Worm (Caenorhabditis elegans) whole organism, L4 larva: Measurements from ENCODE around the gene T13G4.1.

Experiments
- Y48G9A.11 ChIP-seq: fragments of 200-800 bp; sonication (Bioruptor generic); IDR thresholded peaks from 2 replicates; pipeline ENCODE4 v1.3.6; 2022; ENCODE audit warnings: missing genetic modification reagents, missing genetic modification characterization, missing compliant biosample characterization
- ZK337.2 ChIP-seq: fragments of 200-800 bp; sonication (Bioruptor generic); IDR thresholded peaks from 2 replicates; pipeline ENCODE4 v1.3.6; 2022; ENCODE audit warnings: missing genetic modification reagents, missing genetic modification characterization, missing compliant biosample characterization
- ZK546.5 ChIP-seq, 2 experiments: sonication (generic microtip); optimal IDR thresholded peaks; 2 replicates each; lab custom pipeline; 2017; ENCODE audit warnings: missing biosample characterization in 2 of 2, missing genetic modification characterization in 2 of 2
- attf-4 ChIP-seq: sonication (generic microtip); optimal IDR thresholded peaks from 3 replicates; lab custom pipeline; 2017; ENCODE audit warnings: missing biosample characterization, missing genetic modification characterization
- ceh-20 ChIP-seq: fragments of 200-800 bp; sonication (Bioruptor generic); IDR thresholded peaks from 2 replicates; pipeline ENCODE4 v1.3.6; 2022; ENCODE audit warnings: missing genetic modification reagents, missing genetic modification characterization, missing compliant biosample characterization
- ceh-44 ChIP-seq: fragments of 200-800 bp; sonication (Bioruptor generic); IDR thresholded peaks from 2 replicates; pipeline ENCODE4 v1.3.6; 2022; ENCODE audit warnings: missing genetic modification reagents, missing genetic modification characterization, missing compliant biosample characterization
- ceh-62 ChIP-seq: sonication (generic microtip); optimal IDR thresholded peaks from 2 replicates; lab custom pipeline; 2017; ENCODE audit warnings: missing biosample characterization, missing genetic modification characterization
- cey-2 ChIP-seq: sonication (generic microtip); optimal IDR thresholded peaks from 3 replicates; lab custom pipeline; 2017; ENCODE audit warnings: missing genetic modification characterization, mild to moderate bottlenecking, missing compliant biosample characterization, antibody characterized with exemption, borderline replicate concordance; ENCODE audit not compliant: insufficient read depth
- ctbp-1 ChIP-seq: fragments of 200-800 bp; sonication (Bioruptor generic); IDR thresholded peaks from 2 replicates; pipeline ENCODE4 v1.3.6; 2022; ENCODE audit warnings: missing genetic modification reagents, missing genetic modification characterization, missing compliant biosample characterization
- dpl-1 ChIP-seq: fragments of 150-350 bp; optimal IDR thresholded peaks from 2 replicates; lab custom pipeline; 2014; ENCODE audit warnings: missing biosample characterization, missing genetic modification reagents, missing genetic modification characterization
- dve-1 ChIP-seq: sonication (generic microtip); optimal IDR thresholded peaks from 2 replicates; lab custom pipeline; 2017; ENCODE audit warnings: antibody characterized with exemption, mild to moderate bottlenecking, missing genetic modification characterization, missing compliant biosample characterization; ENCODE audit not compliant: insufficient read depth
- egl-27 ChIP-seq: sonication (generic microtip); optimal IDR thresholded peaks from 3 replicates; lab custom pipeline; 2017; ENCODE audit warnings: missing biosample characterization, missing genetic modification reagents, missing genetic modification characterization
- egl-43 ChIP-seq: fragments of 200-800 bp; sonication (Bioruptor generic); IDR thresholded peaks from 2 replicates; pipeline ENCODE4 v1.3.6; 2022; ENCODE audit warnings: missing genetic modification reagents, missing genetic modification characterization, missing compliant biosample characterization
- fkh-10 ChIP-seq: fragments of 150-350 bp; optimal IDR thresholded peaks from 2 replicates; lab custom pipeline; 2014; ENCODE audit warnings: missing biosample characterization, missing genetic modification reagents, missing genetic modification characterization
- hif-1 ChIP-seq, 2 experiments: sonication (generic microtip); optimal IDR thresholded peaks; 2 replicates each; lab custom pipeline; 2016 to 2017; ENCODE audit warnings: missing compliant biosample characterization in 2 of 2, missing genetic modification characterization in 2 of 2, missing genetic modification reagents in 2 of 2, missing genotype in 2 of 2, mild to moderate bottlenecking in 1 of 2
- lim-7 ChIP-seq: fragments of 200-800 bp; sonication (Bioruptor generic); IDR thresholded peaks from 2 replicates; pipeline ENCODE4 v1.3.6; 2022; ENCODE audit warnings: missing genetic modification characterization, missing compliant biosample characterization
- lin-1 ChIP-seq: fragments of 200-800 bp; sonication (Bioruptor generic); IDR thresholded peaks from 2 replicates; pipeline ENCODE4 v1.3.6; 2022; ENCODE audit warnings: missing genetic modification reagents, missing genetic modification characterization, missing compliant biosample characterization
- lsy-2 ChIP-seq, 2 experiments: fragments of 150-350 bp in 1 of 2; sonication (generic microtip) in 1 of 2; optimal IDR thresholded peaks; 2 replicates each; lab custom pipeline; 2014 to 2017; ENCODE audit warnings: missing biosample characterization in 2 of 2, missing genetic modification characterization in 2 of 2
- madf-5 ChIP-seq, 2 experiments: fragments of 200-800 bp; sonication (Bioruptor generic); IDR thresholded peaks; 2 replicates each; pipeline ENCODE4 v1.3.6; 2022; ENCODE audit warnings: missing compliant biosample characterization in 2 of 2, missing genetic modification characterization in 2 of 2
- mdt-29 ChIP-seq: fragments of 200-800 bp; sonication (Bioruptor generic); IDR thresholded peaks from 2 replicates; pipeline ENCODE4 v1.3.6; 2022; ENCODE audit warnings: missing genetic modification reagents, missing genetic modification characterization, missing compliant biosample characterization
- mep-1 ChIP-seq: fragments of 150-350 bp; sonication (generic microtip); optimal IDR thresholded peaks from 3 replicates; lab custom pipeline; 2014; ENCODE audit warnings: missing biosample characterization, missing genetic modification characterization
- mes-2 ChIP-seq: sonication (generic microtip); optimal IDR thresholded peaks from 2 replicates; lab custom pipeline; 2016; ENCODE audit warnings: missing genotype, mild to moderate bottlenecking, missing genetic modification characterization, missing compliant biosample characterization; ENCODE audit not compliant: poor library complexity, severe bottlenecking
- mxl-3 ChIP-seq: fragments of 200-800 bp; sonication (Bioruptor generic); optimal IDR thresholded peaks from 2 replicates; lab custom pipeline; 2018; ENCODE audit warnings: mild to moderate bottlenecking, missing genetic modification characterization, missing compliant biosample characterization
- nhr-102 ChIP-seq: sonication (generic microtip); optimal IDR thresholded peaks from 2 replicates; lab custom pipeline; 2016; ENCODE audit warnings: mild to moderate bottlenecking, missing genetic modification characterization, moderate library complexity, missing compliant biosample characterization
- nhr-28 ChIP-seq: fragments of 150-350 bp; optimal IDR thresholded peaks from 2 replicates; lab custom pipeline; 2014; ENCODE audit warnings: missing biosample characterization, missing genetic modification characterization
- nhr-6 ChIP-seq: fragments of 150-350 bp; optimal IDR thresholded peaks from 2 replicates; lab custom pipeline; 2014; ENCODE audit warnings: missing biosample characterization, missing genetic modification characterization
- nhr-77 ChIP-seq: fragments of 150-350 bp; optimal IDR thresholded peaks from 2 replicates; lab custom pipeline; 2014; ENCODE audit warnings: missing biosample characterization, missing genetic modification characterization
- pha-4 ChIP-seq, 2 experiments: fragments of 150-350 bp in 1 of 2; fragments of 200-800 bp in 1 of 2; sonication (Bioruptor generic) in 1 of 2; IDR thresholded peaks in 1 of 2; optimal IDR thresholded peaks in 1 of 2; 2 replicates each; pipeline versions ENCODE4 v1.3.6 to Lab custom; 2014 to 2022; ENCODE audit warnings: missing genetic modification characterization in 2 of 2, missing genetic modification reagents in 2 of 2, missing biosample characterization in 1 of 2, missing compliant biosample characterization in 1 of 2
- pqm-1 ChIP-seq: sonication (generic microtip); optimal IDR thresholded peaks from 2 replicates; lab custom pipeline; 2017; ENCODE audit warnings: missing biosample characterization, missing genetic modification characterization
- saeg-2 ChIP-seq: fragments of 200-800 bp; sonication (Bioruptor generic); IDR thresholded peaks from 2 replicates; pipeline ENCODE4 v1.3.6; 2022; ENCODE audit warnings: missing genetic modification reagents, missing genetic modification characterization, missing compliant biosample characterization
- sdz-12 ChIP-seq: fragments of 200-800 bp; sonication (Bioruptor generic); optimal IDR thresholded peaks from 2 replicates; lab custom pipeline; 2018; ENCODE audit warnings: mild to moderate bottlenecking, missing genetic modification characterization, missing compliant biosample characterization
- skn-1 ChIP-seq: fragments of 150-350 bp; optimal IDR thresholded peaks from 2 replicates; lab custom pipeline; 2014; ENCODE audit warnings: missing biosample characterization, missing genetic modification characterization
- snpc-1.2 ChIP-seq: fragments of 200-800 bp; sonication (Bioruptor generic); IDR thresholded peaks from 2 replicates; pipeline ENCODE4 v1.3.6; 2022; ENCODE audit warnings: missing genetic modification reagents, missing genetic modification characterization, missing compliant biosample characterization
- spr-3 ChIP-seq: fragments of 200-800 bp; sonication (Bioruptor generic); optimal IDR thresholded peaks from 2 replicates; lab custom pipeline; 2018; ENCODE audit warnings: mild to moderate bottlenecking, missing genetic modification characterization, missing compliant biosample characterization
- tag-97 ChIP-seq: fragments of 200-800 bp; sonication (Bioruptor generic); IDR thresholded peaks from 2 replicates; pipeline ENCODE4 v1.3.6; 2022; ENCODE audit warnings: missing genetic modification characterization, missing compliant biosample characterization
- vab-7 ChIP-seq: fragments of 200-800 bp; sonication (Bioruptor generic); IDR thresholded peaks from 2 replicates; pipeline ENCODE4 v1.3.6; 2022; ENCODE audit warnings: missing genetic modification reagents, missing genetic modification characterization, missing compliant biosample characterization
- zip-11 ChIP-seq: fragments of 200-800 bp; sonication (Bioruptor generic); IDR thresholded peaks from 2 replicates; pipeline ENCODE4 v1.3.6; 2022; ENCODE audit warnings: missing genetic modification characterization, missing compliant biosample characterization

T13G4.1 gene

DNA sequence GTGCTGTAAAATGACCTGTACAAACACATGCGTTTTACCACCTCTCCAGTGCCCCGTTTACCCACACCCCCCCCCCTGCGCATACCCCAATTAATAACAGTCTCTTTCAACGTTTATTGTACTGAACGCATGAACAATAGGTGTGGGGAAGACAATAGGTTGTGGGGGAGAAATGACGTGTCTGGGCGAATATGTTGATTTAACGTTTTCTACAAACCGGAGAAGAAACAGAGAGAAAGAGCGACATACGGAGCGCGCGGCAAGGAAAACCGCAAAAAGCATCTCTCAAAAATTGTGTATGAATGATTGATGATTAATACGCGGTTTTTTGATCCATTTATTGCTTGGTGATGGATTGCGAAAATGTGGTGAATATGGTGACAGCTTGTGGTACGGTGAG is 30.9 kb downstream of the T13G4.1 start:
- TF ChIP-seq dve-1 (tag; lab: Kevin White, UChicago): peak; percentile 1
- no peak for TF ChIP-seq fkh-10 (GFP tag; lab: Kevin White, UChicago)
- no peak for TF ChIP-seq ZK546.5 (tag; optimal IDR thresholded peaks at IDR 0.05; lab: Kevin White, UChicago)
- no peak for TF ChIP-seq nhr-102
- TF ChIP-seq nhr-6 (tag; lab: Kevin White, UChicago): peak; percentile 21

DNA sequence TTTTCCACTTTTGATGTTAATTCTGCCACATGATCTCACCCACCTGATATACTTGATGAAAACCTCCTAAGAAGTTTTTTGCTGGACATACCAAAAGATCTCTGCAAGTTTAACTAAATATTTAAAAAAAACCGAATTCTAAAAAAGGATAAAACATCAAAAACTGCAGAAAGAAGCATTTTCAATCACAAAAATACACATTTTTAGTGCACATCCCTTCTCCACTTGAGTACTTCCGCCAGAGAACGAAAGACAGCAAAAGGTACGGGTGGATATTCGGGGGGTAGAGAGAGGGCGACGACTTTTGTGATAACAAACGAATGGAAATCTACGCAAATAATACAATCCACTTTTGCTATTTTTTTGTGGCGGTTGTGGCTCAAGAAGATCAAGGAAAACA is 37.7 kb downstream of the T13G4.1 start, which contains the start of gene C46H3.2:
Gene C46H3.2 (minus strand): TSS at position 101 of the 400 bp plus-strand sequence.
- TF ChIP-seq sdz-12 (GFP tag; lab: Kevin White, UChicago) (no peak), ZK337.2 (GFP tag; lab: Robert Waterston, UW) (no peak), egl-27 (tag; lab: Kevin White, UChicago) (no peak), attf-4 (tag; lab: Kevin White, UChicago) (no peak), cey-2 (tag; lab: Kevin White, UChicago) (no peak), lim-7 (GFP tag; lab: Robert Waterston, UW) (no peak), ceh-20 (GFP tag; lab: Robert Waterston, UW) (no peak)

DNA sequence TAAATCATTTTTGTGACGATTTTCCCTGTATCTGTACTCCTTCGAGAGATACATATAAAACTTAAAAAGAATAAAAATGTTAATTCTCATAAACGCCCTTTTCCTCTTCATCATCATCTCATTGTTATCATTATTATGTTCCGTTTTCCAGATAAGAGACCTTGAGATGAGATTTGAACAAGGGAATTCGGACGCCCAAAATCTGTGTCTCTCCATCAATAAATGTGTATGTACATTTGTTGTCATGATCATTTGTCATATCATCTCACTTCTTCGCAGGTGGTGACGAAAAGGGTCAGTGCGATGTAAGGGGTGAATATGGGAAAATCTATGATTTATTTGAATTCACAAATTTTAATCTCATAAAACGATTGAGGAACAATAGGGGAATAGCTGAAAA is 39.1 kb downstream of the T13G4.1 start:
- peak; percentile 17 for TF ChIP-seq nhr-28
- no peak for TF ChIP-seq egl-43

DNA sequence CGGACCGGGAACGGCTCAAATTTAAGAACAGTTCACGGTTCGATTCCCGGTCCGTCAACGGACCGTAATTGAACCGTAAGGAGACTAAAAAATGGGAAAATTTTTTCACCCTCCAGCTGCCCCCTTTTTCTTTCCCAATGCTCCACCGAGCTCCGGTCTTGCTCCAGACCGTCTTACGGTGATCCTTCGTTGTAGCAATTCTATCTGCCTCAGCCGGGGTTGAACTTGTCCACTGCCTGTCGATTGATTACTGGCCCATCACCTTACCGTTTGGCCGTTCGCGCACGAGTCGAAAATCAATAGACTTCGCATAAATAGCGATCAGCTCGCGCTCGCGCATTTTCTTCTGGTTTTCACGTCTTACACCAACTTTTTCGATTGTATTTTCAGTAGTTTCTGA is 40.9 kb downstream of the T13G4.1 start:
- TF ChIP-seq snpc-1.2 (peak; percentile 68), Y48G9A.11 (GFP tag; lab: Robert Waterston, UW) (0 out of 2 replicates have a peak, but pooled peaks have one; percentile 13), egl-43 (peak; percentile 68), vab-7 (GFP tag; lab: Robert Waterston, UW) (0 out of 2 replicates have a peak, but pooled peaks have one; percentile 21), ceh-44 (GFP tag; lab: Robert Waterston, UW) (0 out of 2 replicates have a peak, but pooled peaks have one; percentile 18)

- TF ChIP-seq lim-7 (GFP tag; lab: Robert Waterston, UW) (no peak), dve-1 (tag; lab: Kevin White, UChicago) (no peak), saeg-2 (GFP tag; lab: Robert Waterston, UW) (no peak), nhr-6 (tag; lab: Kevin White, UChicago) (no peak), zip-11 (GFP tag; lab: Robert Waterston, UW) (no peak), mes-2 (no peak), lin-1 (no peak), pqm-1 (no peak)
These were observed 45.9 kb downstream of the T13G4.1 start, which contains the start of gene C25G6.3 for ce11 chrX:1238803-1239202. Gene C25G6.3 (minus strand): TSS chrX:1238903.

ce11 chrX:1242763-1243162 is 49.8 kb downstream of the T13G4.1 start:
- TF ChIP-seq skn-1 (tag; lab: Kevin White, UChicago) (no peak), nhr-77 (tag; lab: Kevin White, UChicago) (no peak), hif-1 (tag; optimal IDR thresholded peaks at IDR 0.05; lab: Kevin White, UChicago) (no peak), mep-1 (tag; lab: Kevin White, UChicago) (no peak), mdt-29 (GFP tag; lab: Robert Waterston, UW) (no peak), mxl-3 (GFP tag; lab: Kevin White, UChicago) (no peak), dpl-1 (GFP tag; lab: Kevin White, UChicago) (no peak), lim-7 (GFP tag; lab: Robert Waterston, UW) (no peak), lsy-2 (tag; optimal IDR thresholded peaks at IDR 0.05; lab: Kevin White, UChicago) (no peak), ctbp-1 (GFP tag; lab: Robert Waterston, UW) (no peak), madf-5 (GFP tag; IDR thresholded peaks at IDR 0.05; lab: Robert Waterston, UW) (no peak), tag-97 (GFP tag; lab: Robert Waterston, UW) (no peak), pha-4 (GFP tag; IDR thresholded peaks at IDR 0.05; lab: Robert Waterston, UW) (no peak), pha-4 (tag; optimal IDR thresholded peaks at IDR 0.05; lab: Kevin White, UChicago) (no peak), spr-3 (no peak), ceh-62 (tag; lab: Kevin White, UChicago) (no peak)
- TF ChIP-seq, all 104 proteins: peak for 0
